Fruit fly (Drosophila melanogaster): ENCODE results near the gene CG42346.
A peak's percentile ranks its signal among the peaks of the same experiment; 100 is the strongest.
"Not testable (repeated sequence)": the region's sequence is repeated elsewhere in the genome, so short reads cannot be mapped to it uniquely, and the experiment has no call there.

Gene CG42346

dm6 chrX:22832099-22832498 lies at the start of gene CG42346:
Gene CG42346 (plus strand): TSS chrX:22832399.
- TF ChIP-seq CG18262 (tag; optimal IDR thresholded peaks at IDR 0.05) (no peak), CG4404 (GFP tag; IDR thresholded peaks at IDR 0.05) (no peak), Vsx1 (GFP tag; optimal IDR thresholded peaks at IDR 0.05) (no peak), sens (GFP tag) (peak; percentile 7), Deaf1 (tag; optimal IDR thresholded peaks at IDR 0.05) (no peak)

dm6 chrX:22796073-22796472 lies 36.1 kb upstream of the CG42346 start:
- no peak for TF ChIP-seq D (optimal IDR thresholded peaks at IDR 0.05)
- TF ChIP-seq D (GFP tag; optimal IDR thresholded peaks at IDR 0.05): no peak
- TF ChIP-seq CG6791 (GFP tag; IDR thresholded peaks at IDR 0.05; ENCODE audit: partially characterized antibody): no peak
- no peak for TF ChIP-seq CG14050 (GFP tag; IDR thresholded peaks at IDR 0.05)
- TF ChIP-seq Ets65A (GFP tag): peak; percentile 83
- TF ChIP-seq Hsf (GFP tag; optimal IDR thresholded peaks at IDR 0.05): no peak
- TF ChIP-seq lola (GFP tag; optimal IDR thresholded peaks at IDR 0.05): no peak
- no peak for TF ChIP-seq pros (GFP tag; optimal IDR thresholded peaks at IDR 0.05)
- no peak for TF ChIP-seq Nf-YB (GFP tag; optimal IDR thresholded peaks at IDR 0.05)

dm6 chrX:22811835-22812234 lies 20.4 kb upstream of the CG42346 start, which contains the start of gene CG12446:
Gene CG12446 (minus strand): TSS chrX:22811935.
- not testable (repeated sequence) for TF ChIP-seq cato (GFP tag; optimal IDR thresholded peaks at IDR 0.05; ENCODE audit: borderline replicate concordance); nerfin-2 (GFP tag; IDR thresholded peaks at IDR 0.05; ENCODE audit: partially characterized antibody); Deaf1 (tag; optimal IDR thresholded peaks at IDR 0.05)

dm6 chrX:22824669-22825068 lies 7.5 kb upstream of the CG42346 start:
- no peak for TF ChIP-seq run (tag; optimal IDR thresholded peaks at IDR 0.05)
- TF ChIP-seq zen (tag; optimal IDR thresholded peaks at IDR 0.05): peak; percentile 4
- TF ChIP-seq CG15696 (tag; optimal IDR thresholded peaks at IDR 0.05): no peak
- TF ChIP-seq grau (tag; optimal IDR thresholded peaks at IDR 0.05): no peak
- peak; percentile 93 for TF ChIP-seq CTCF (GFP tag; optimal IDR thresholded peaks at IDR 0.05)
- TF ChIP-seq CG14441 (GFP tag; IDR thresholded peaks at IDR 0.05): no peak
- TF ChIP-seq sc (optimal IDR thresholded peaks at IDR 0.05): no peak
- no peak for TF ChIP-seq sc (GFP tag; optimal IDR thresholded peaks at IDR 0.05)
- no peak for TF ChIP-seq CG18764 (GFP tag; optimal IDR thresholded peaks at IDR 0.05)
- 0 out of 2 replicates have a peak, but pooled peaks have one; percentile 16 for TF ChIP-seq CG11247 (GFP tag; IDR thresholded peaks at IDR 0.05)
- TF ChIP-seq stwl (tag; optimal IDR thresholded peaks at IDR 0.05): peak; percentile 62
- no peak for TF ChIP-seq Sox102F (GFP tag; optimal IDR thresholded peaks at IDR 0.05)
- TF ChIP-seq pum (GFP tag; optimal IDR thresholded peaks at IDR 0.05): no peak
- no peak for TF ChIP-seq her (GFP tag; optimal IDR thresholded peaks at IDR 0.05)
- TF ChIP-seq Xrp1 (GFP tag; IDR thresholded peaks at IDR 0.05): no peak
- peak; percentile 98 for TF ChIP-seq CG2199 (GFP tag; IDR thresholded peaks at IDR 0.05)
- TF ChIP-seq CG4424 (GFP tag; optimal IDR thresholded peaks at IDR 0.05): no peak
- 0 out of 2 replicates have a peak, but pooled peaks have one; percentile 10 for TF ChIP-seq NFAT (GFP tag; IDR thresholded peaks at IDR 0.05)
- TF ChIP-seq CG16813 (GFP tag; IDR thresholded peaks at IDR 0.05; ENCODE audit: partially characterized antibody): 0 out of 3 replicates have a peak, but pooled peaks have one; percentile 8
- TF ChIP-seq kah (GFP tag; optimal IDR thresholded peaks at IDR 0.05): no peak
- no peak for TF ChIP-seq Ets65A (GFP tag)
- peak; percentile 51 for TF ChIP-seq Med (GFP tag)
- TF ChIP-seq fd102C (GFP tag; optimal IDR thresholded peaks at IDR 0.05): no peak
- no peak for TF ChIP-seq CG10147 (GFP tag; optimal IDR thresholded peaks at IDR 0.05)
- no peak for TF ChIP-seq ab (GFP tag; optimal IDR thresholded peaks at IDR 0.05)
- TF ChIP-seq Antp (GFP tag; optimal IDR thresholded peaks at IDR 0.05): no peak
- 0 out of 3 replicates have a peak, but pooled peaks have one; percentile 44 for TF ChIP-seq CG11456 (GFP tag; IDR thresholded peaks at IDR 0.05)
- peak; percentile 20 for TF ChIP-seq CG8290 (GFP tag; optimal IDR thresholded peaks at IDR 0.05)
- no peak for TF ChIP-seq CG8290 (tag; optimal IDR thresholded peaks at IDR 0.05)
